Fruit fly (Drosophila melanogaster): ENCODE measurements around the gene CG3679.

DNA sequence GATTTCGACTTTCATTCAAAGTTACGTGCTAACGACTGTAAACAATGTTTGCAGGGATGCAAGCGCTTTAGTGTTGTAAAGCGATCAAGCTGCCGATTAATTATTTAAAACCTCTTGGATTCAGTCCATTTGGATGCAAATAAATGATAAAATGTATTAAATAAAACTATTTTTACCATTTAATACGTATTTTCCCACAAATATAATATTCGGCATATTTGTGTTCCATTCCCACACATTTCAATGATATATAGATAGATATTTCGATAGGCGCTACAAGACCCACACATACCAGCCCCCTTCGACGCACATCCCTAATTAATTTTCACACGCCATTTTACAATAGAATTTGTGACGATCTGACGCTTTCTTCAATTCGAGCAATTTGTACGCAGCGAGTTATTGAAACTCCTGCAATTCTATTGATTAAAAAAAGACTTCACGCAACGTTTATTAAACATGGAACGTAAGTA is 15.1 kb upstream of the CG3679 start, which contains the start of the genes CG32576 and caz:
- TF ChIP-seq eg (GFP tag; IDR thresholded peaks at IDR 0.05) (no peak), esn (GFP tag; optimal IDR thresholded peaks at IDR 0.05) (peak; percentile 49), Lpt (GFP tag; optimal IDR thresholded peaks at IDR 0.05) (no peak), CG8119 (GFP tag; IDR thresholded peaks at IDR 0.05) (no peak), dsx (GFP tag; optimal IDR thresholded peaks at IDR 0.05; ENCODE audit: poor library complexity, severe bottlenecking) (peak; percentile 88), pdm3 (GFP tag; optimal IDR thresholded peaks at IDR 0.05) (no peak), Hr39 (GFP tag; optimal IDR thresholded peaks at IDR 0.05) (no peak), CG6854 (GFP tag; optimal IDR thresholded peaks at IDR 0.05) (no peak), Sox102F (GFP tag; optimal IDR thresholded peaks at IDR 0.05) (peak; percentile 43), fd59A (GFP tag; optimal IDR thresholded peaks at IDR 0.05) (no peak)

Measured in whole organism, prepupa.